Fruit fly (Drosophila melanogaster) whole organism, embryonic: ENCODE measurements around the gene Vha16-2.
A peak's percentile ranks its signal among the peaks of the same experiment; 100 is the strongest.

ENCODE experiments used
- ATbp ChIP-seq: fragments of 200-800 bp; sonication (Bioruptor generic); optimal IDR thresholded peaks from 2 replicates; lab custom pipeline; 2017; ENCODE audit warnings: missing biosample characterization, mild to moderate bottlenecking, missing genetic modification characterization, missing genetic modification reagents
- Bgb ChIP-seq: fragments of 200-800 bp; sonication (Bioruptor generic); IDR thresholded peaks from 2 replicates; pipeline ENCODE4 v1.3.6; 2022; ENCODE audit warnings: missing biosample characterization, missing genetic modification characterization; ENCODE audit not compliant: partially characterized antibody
- Blimp-1 ChIP-seq: fragments of 200-800 bp; sonication (Bioruptor generic); optimal IDR thresholded peaks from 3 replicates; lab custom pipeline; 2018; ENCODE audit warnings: missing biosample characterization, missing genetic modification characterization, mild to moderate bottlenecking, moderate library complexity, missing genetic modification reagents
- CG10979 ChIP-seq: fragments of 200-800 bp; sonication (Bioruptor generic); optimal IDR thresholded peaks from 2 replicates; lab custom pipeline; 2018; ENCODE audit warnings: missing biosample characterization, mild to moderate bottlenecking, missing genetic modification characterization, moderate library complexity
- CG12104 ChIP-seq: fragments of 200-800 bp; sonication (Bioruptor generic); optimal IDR thresholded peaks from 3 replicates; lab custom pipeline; 2016; ENCODE audit warnings: missing biosample characterization, missing genetic modification characterization
- CG1529 ChIP-seq: fragments of 200-800 bp; sonication (Bioruptor generic); optimal IDR thresholded peaks from 3 replicates; lab custom pipeline; 2018; ENCODE audit warnings: missing biosample characterization, missing genetic modification characterization
- CG17186 ChIP-seq: fragments of 200-800 bp; sonication (Bioruptor generic); optimal IDR thresholded peaks from 3 replicates; lab custom pipeline; 2017; ENCODE audit warnings: missing biosample characterization, missing genetic modification reagents, missing genetic modification characterization
- CG17328 ChIP-seq: fragments of 200-800 bp; sonication (Bioruptor generic); IDR thresholded peaks from 2 replicates; pipeline ENCODE4 v1.3.6; 2022; ENCODE audit warnings: missing biosample characterization, missing genetic modification characterization
- CG17359 ChIP-seq: fragments of 200-800 bp; sonication (Bioruptor generic); optimal IDR thresholded peaks from 3 replicates; lab custom pipeline; 2018; ENCODE audit warnings: missing biosample characterization, mild to moderate bottlenecking, missing genetic modification characterization, moderate library complexity
- CG17361 ChIP-seq: fragments of 200-800 bp; sonication (Bioruptor generic); IDR thresholded peaks from 3 replicates; pipeline ENCODE4 v1.3.6; 2022; ENCODE audit warnings: missing biosample characterization, missing genetic modification characterization
- CG17829 ChIP-seq: fragments of 200-800 bp; optimal IDR thresholded peaks from 2 replicates; lab custom pipeline; 2019; ENCODE audit warnings: missing biosample characterization, mild to moderate bottlenecking, missing genetic modification characterization, moderate library complexity
- CG18262 ChIP-seq: fragments of 200-800 bp; optimal IDR thresholded peaks from 3 replicates; lab custom pipeline; 2019; ENCODE audit warnings: missing biosample characterization, mild to moderate bottlenecking, missing genetic modification characterization, moderate library complexity
- CG18599 ChIP-seq: fragments of 200-800 bp; sonication (Bioruptor generic); optimal IDR thresholded peaks from 3 replicates; lab custom pipeline; 2017; ENCODE audit warnings: missing biosample characterization, missing genetic modification characterization, mild to moderate bottlenecking, moderate library complexity, missing genetic modification reagents
- CG2202 ChIP-seq: fragments of 200-800 bp; sonication (Bioruptor generic); optimal IDR thresholded peaks from 2 replicates; lab custom pipeline; 2018; ENCODE audit warnings: missing biosample characterization, mild to moderate bottlenecking, missing genetic modification characterization
- CG30403 ChIP-seq: fragments of 200-800 bp; sonication (Bioruptor generic); optimal IDR thresholded peaks from 3 replicates; lab custom pipeline; 2016; ENCODE audit warnings: missing biosample characterization, missing genetic modification characterization
- CG31441 ChIP-seq: fragments of 200-800 bp; sonication (Bioruptor generic); IDR thresholded peaks from 2 replicates; pipeline ENCODE4 v1.3.6; 2022; ENCODE audit warnings: missing biosample characterization, missing genetic modification characterization
- CG33213 ChIP-seq: fragments of 200-800 bp; sonication (Bioruptor generic); optimal IDR thresholded peaks from 3 replicates; lab custom pipeline; 2016; ENCODE audit warnings: missing biosample characterization, missing genetic modification characterization
- CG4360 ChIP-seq: fragments of 200-800 bp; sonication (Bioruptor generic); IDR thresholded peaks from 2 replicates; pipeline ENCODE4 v1.3.6; 2022; ENCODE audit warnings: missing biosample characterization, missing genetic modification characterization
- CG4424 ChIP-seq: fragments of 200-800 bp; sonication (Bioruptor generic); optimal IDR thresholded peaks from 3 replicates; lab custom pipeline; 2016; ENCODE audit warnings: missing biosample characterization, missing genetic modification characterization
- CG6765 ChIP-seq: fragments of 200-800 bp; sonication (Bioruptor generic); optimal IDR thresholded peaks from 3 replicates; lab custom pipeline; 2017; ENCODE audit warnings: missing biosample characterization, mild to moderate bottlenecking, missing genetic modification characterization
- E2f2 ChIP-seq: fragments of 200-800 bp; sonication (Bioruptor generic); IDR thresholded peaks from 2 replicates; pipeline ENCODE4 v1.3.6; 2022; ENCODE audit warnings: missing biosample characterization, missing genetic modification characterization
- Ets65A ChIP-seq: fragments of 200-800 bp; sonication (Bioruptor generic); peaks from one replicate; lab custom pipeline; 2016; ENCODE audit warnings: missing biosample characterization, missing genetic modification characterization
- Fer2 ChIP-seq: fragments of 200-800 bp; sonication (Bioruptor generic); optimal IDR thresholded peaks from 2 replicates; lab custom pipeline; 2018; ENCODE audit warnings: missing biosample characterization, mild to moderate bottlenecking, missing genetic modification characterization, moderate library complexity
- Lpt ChIP-seq: fragments of >200 bp; optimal IDR thresholded peaks from 2 replicates; lab custom pipeline; 2018; ENCODE audit warnings: missing biosample characterization, missing genetic modification characterization
- Mes4 ChIP-seq: fragments of 200-800 bp; sonication (Bioruptor generic); optimal IDR thresholded peaks from 2 replicates; lab custom pipeline; 2016; ENCODE audit warnings: missing biosample characterization, missing genetic modification characterization
- NfI ChIP-seq: fragments of 200-800 bp; sonication (Bioruptor generic); optimal IDR thresholded peaks from 3 replicates; lab custom pipeline; 2018; ENCODE audit warnings: missing biosample characterization, mild to moderate bottlenecking, missing genetic modification characterization, moderate library complexity
- Oli ChIP-seq: fragments of 200-800 bp; sonication (Bioruptor generic); optimal IDR thresholded peaks from 2 replicates; lab custom pipeline; 2018; ENCODE audit warnings: missing biosample characterization, mild to moderate bottlenecking, missing genetic modification characterization, moderate library complexity
- Pdp1 ChIP-seq, 2 experiments: fragments of 200-800 bp; sonication (Bioruptor generic); optimal IDR thresholded peaks; 3 replicates each; lab custom pipeline; 2016; ENCODE audit warnings: missing biosample characterization in 2 of 2, missing genetic modification characterization in 2 of 2, mild to moderate bottlenecking in 1 of 2, moderate library complexity in 1 of 2
- Poxn ChIP-seq: fragments of 200-800 bp; sonication (Bioruptor generic); IDR thresholded peaks from 2 replicates; pipeline ENCODE4 v1.3.6; 2022; ENCODE audit warnings: missing biosample characterization, missing genetic modification characterization
- Rx ChIP-seq: fragments of 200-800 bp; sonication (Bioruptor generic); IDR thresholded peaks from 2 replicates; pipeline ENCODE4 v1.3.6; 2022; ENCODE audit warnings: missing biosample characterization, missing genetic modification characterization
- Six4 ChIP-seq: fragments of 200-800 bp; sonication (Bioruptor generic); optimal IDR thresholded peaks from 2 replicates; lab custom pipeline; 2016; ENCODE audit warnings: missing biosample characterization, missing genetic modification characterization
- Xbp1 ChIP-seq: fragments of 200-800 bp; sonication (Bioruptor generic); optimal IDR thresholded peaks from 3 replicates; lab custom pipeline; 2016; ENCODE audit warnings: missing biosample characterization, mild to moderate bottlenecking, missing genetic modification characterization
- Xrp1 ChIP-seq: fragments of 200-800 bp; sonication (Bioruptor generic); IDR thresholded peaks from 2 replicates; pipeline ENCODE4 v1.3.6; 2022; ENCODE audit warnings: missing biosample characterization, missing genetic modification characterization
- ase ChIP-seq: fragments of 200-800 bp; sonication (Bioruptor generic); IDR thresholded peaks from 3 replicates; pipeline ENCODE4 v1.3.6; 2022; ENCODE audit warnings: missing biosample characterization, missing genetic modification characterization
- ash1 ChIP-seq: fragments of 200-800 bp; sonication (Bioruptor generic); optimal IDR thresholded peaks from 2 replicates; lab custom pipeline; 2018; ENCODE audit warnings: missing biosample characterization, mild to moderate bottlenecking, missing genetic modification characterization
- bab2 ChIP-seq: fragments of 200-800 bp; sonication (Bioruptor generic); optimal IDR thresholded peaks from 2 replicates; lab custom pipeline; 2016; ENCODE audit warnings: missing biosample characterization, missing genetic modification characterization
- crol ChIP-seq: fragments of 200-800 bp; sonication (Bioruptor generic); IDR thresholded peaks from 2 replicates; pipeline ENCODE4 v1.3.6; 2022; ENCODE audit warnings: missing biosample characterization, missing genetic modification characterization
- dmrt11E ChIP-seq: fragments of 200-800 bp; sonication (Bioruptor generic); optimal IDR thresholded peaks from 3 replicates; lab custom pipeline; 2018; ENCODE audit warnings: missing biosample characterization, mild to moderate bottlenecking, missing genetic modification characterization, moderate library complexity
- dmrt99B ChIP-seq: fragments of 200-800 bp; sonication (Bioruptor generic); optimal IDR thresholded peaks from 2 replicates; lab custom pipeline; 2018; ENCODE audit warnings: missing biosample characterization, mild to moderate bottlenecking, missing genetic modification characterization, moderate library complexity
- hkb ChIP-seq, 2 experiments: fragments of 200-800 bp in 1 of 2; fragments of >200 bp in 1 of 2; sonication (Bioruptor generic) in 1 of 2; IDR thresholded peaks in 1 of 2; optimal IDR thresholded peaks in 1 of 2; 2 replicates each; pipeline versions ENCODE4 v1.3.6 to Lab custom; 2017 to 2022; ENCODE audit warnings: missing biosample characterization in 1 of 2, missing genetic modification characterization in 1 of 2
- lab ChIP-seq: fragments of 200-800 bp; sonication (Bioruptor generic); optimal IDR thresholded peaks from 3 replicates; lab custom pipeline; 2017; ENCODE audit warnings: missing biosample characterization, missing genetic modification characterization, mild to moderate bottlenecking, moderate library complexity, missing genetic modification reagents
- nerfin-1 ChIP-seq: fragments of 200-800 bp; sonication (Bioruptor generic); optimal IDR thresholded peaks from 3 replicates; lab custom pipeline; 2019; ENCODE audit warnings: missing biosample characterization, mild to moderate bottlenecking, missing genetic modification characterization, moderate library complexity
- ro ChIP-seq: fragments of 200-800 bp; sonication (Bioruptor generic); IDR thresholded peaks from 2 replicates; pipeline ENCODE4 v1.3.6; 2022; ENCODE audit warnings: missing biosample characterization, missing genetic modification characterization
- sens ChIP-seq: fragments of 200-800 bp; sonication (Bioruptor generic); peaks from one replicate; lab custom pipeline; 2016; ENCODE audit warnings: missing biosample characterization, missing genetic modification characterization
- sqz ChIP-seq: fragments of 200-800 bp; sonication (Bioruptor generic); optimal IDR thresholded peaks from 3 replicates; lab custom pipeline; 2018; ENCODE audit warnings: missing biosample characterization, mild to moderate bottlenecking, missing genetic modification characterization
- tin ChIP-seq: fragments of 200-800 bp; sonication (Bioruptor generic); optimal IDR thresholded peaks from 3 replicates; lab custom pipeline; 2016; ENCODE audit warnings: missing biosample characterization, missing genetic modification characterization
- vvl ChIP-seq: fragments of 200-800 bp; sonication (Bioruptor generic); IDR thresholded peaks from 2 replicates; pipeline ENCODE4 v1.3.6; 2022; ENCODE audit warnings: missing biosample characterization, missing genetic modification characterization
- zen ChIP-seq: fragments of 200-800 bp; sonication (Bioruptor generic); optimal IDR thresholded peaks from 3 replicates; lab custom pipeline; 2018; ENCODE audit warnings: missing biosample characterization, mild to moderate bottlenecking, missing genetic modification characterization, moderate library complexity
- zen2 ChIP-seq: fragments of 200-800 bp; sonication (Bioruptor generic); IDR thresholded peaks from 3 replicates; pipeline ENCODE4 v1.3.6; 2022; ENCODE audit warnings: missing biosample characterization, missing genetic modification characterization; ENCODE audit not compliant: partially characterized antibody

Gene Vha16-2

DNA sequence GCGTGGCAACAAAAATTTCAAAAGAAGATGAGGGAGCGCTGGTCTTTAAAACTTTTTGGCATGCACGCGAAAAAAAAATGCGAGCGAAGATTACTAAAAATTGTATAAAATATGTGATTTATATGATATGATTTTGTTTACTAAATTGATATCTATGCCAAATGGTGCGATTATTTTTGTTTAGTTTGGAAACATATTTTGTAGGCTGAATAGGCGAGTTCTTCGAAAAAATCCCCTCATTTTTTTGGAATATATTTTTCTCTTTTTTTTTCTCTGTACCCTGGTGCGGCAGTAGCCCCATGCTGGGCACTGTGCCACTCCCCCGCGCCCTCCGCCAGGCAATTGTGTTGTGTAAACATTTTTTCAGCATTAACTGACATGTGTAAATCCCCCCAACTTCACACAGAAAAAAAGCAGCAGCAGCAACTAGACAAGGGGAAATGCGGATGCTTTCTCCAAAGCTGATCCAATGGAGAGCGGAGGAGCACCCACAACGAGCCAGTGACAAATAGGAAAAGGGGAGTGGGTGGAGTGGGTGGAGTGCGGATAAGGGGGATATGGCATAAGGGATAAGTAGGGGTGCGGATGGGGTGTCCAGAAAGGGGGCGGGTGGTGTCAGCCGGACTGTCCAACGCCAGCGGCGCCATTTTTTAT, 11.3 kb downstream of the Vha16-2 start (continued):
- TF ChIP-seq CG10979, result peak; percentile 35
- TF ChIP-seq Xbp1 (GFP tag; lab: Kevin White, UChicago), result peak; percentile 14
- TF ChIP-seq sqz (GFP tag; lab: Kevin White, UChicago), result peak; percentile 8
- TF ChIP-seq Bgb (GFP tag; lab: Robert Waterston, UW), result 0 out of 2 replicates have a peak, but pooled peaks have one; percentile 12
- TF ChIP-seq CG17328, result peak; percentile 20; the same call in 1 of the 2 replicates
- peak; percentile 10; the same call in 1 of the 2 replicates for TF ChIP-seq E2f2 (GFP tag; lab: Robert Waterston, UW)
- no peak for TF ChIP-seq ash1 (GFP tag; lab: Kevin White, UChicago)
- no peak for TF ChIP-seq CG33213
- no peak for TF ChIP-seq hkb (optimal IDR thresholded peaks at IDR 0.05; lab: Kevin White, UChicago)
- 0 out of 2 replicates have a peak, but pooled peaks have one; percentile 8 for TF ChIP-seq hkb (GFP tag; IDR thresholded peaks at IDR 0.05; lab: Robert Waterston, UW)
- TF ChIP-seq CG17186 (GFP tag; lab: Kevin White, UChicago), result no peak
- TF ChIP-seq CG6765 (GFP tag; lab: Kevin White, UChicago), result no peak
- peak; percentile 26 for TF ChIP-seq dmrt11E (tag; lab: Kevin White, UChicago)
- TF ChIP-seq Six4, result peak; percentile 25
- peak; percentile 33 for TF ChIP-seq CG17359
- TF ChIP-seq CG2202 (tag; lab: Kevin White, UChicago), result peak; percentile 25
- TF ChIP-seq dmrt99B, result peak; percentile 32
- TF ChIP-seq Oli (tag; lab: Kevin White, UChicago), result peak; percentile 12
- no peak for TF ChIP-seq tin (GFP tag; lab: Kevin White, UChicago)
- TF ChIP-seq Fer2 (tag; lab: Kevin White, UChicago), result no peak
- TF ChIP-seq Poxn, result no peak
- TF ChIP-seq vvl (GFP tag; lab: Robert Waterston, UW), result peak; percentile 31; the same call in 1 of the 2 replicates
- TF ChIP-seq CG31441 (GFP tag; lab: Robert Waterston, UW), result peak; percentile 55
- TF ChIP-seq NfI (GFP tag; lab: Kevin White, UChicago), result no peak
- TF ChIP-seq CG18262, result peak; percentile 40
- peak; percentile 47 for TF ChIP-seq Blimp-1 (GFP tag; lab: Kevin White, UChicago)
- TF ChIP-seq CG4424 (GFP tag; lab: Kevin White, UChicago), result peak; percentile 41
- peak; percentile 7 for TF ChIP-seq bab2 (GFP tag; lab: Kevin White, UChicago)
- TF ChIP-seq lab (GFP tag; lab: Kevin White, UChicago), result peak; percentile 4
- TF ChIP-seq ase, result 0 out of 3 replicates have a peak, but pooled peaks have one; percentile 45
- TF ChIP-seq sens (GFP tag; lab: Kevin White, UChicago), result peak; percentile 82
- TF ChIP-seq CG30403 (GFP tag; lab: Kevin White, UChicago), result peak; percentile 12
- TF ChIP-seq crol, result peak; percentile 67; the same call in 1 of the 2 replicates
- TF ChIP-seq CG12104 (GFP tag; lab: Kevin White, UChicago), result peak; percentile 44
- TF ChIP-seq Lpt, result no peak
- no peak for TF ChIP-seq CG4360 (GFP tag; lab: Robert Waterston, UW)
- no peak for TF ChIP-seq Ets65A (GFP tag; lab: Kevin White, UChicago)
- no peak for TF ChIP-seq zen2 (GFP tag; lab: Robert Waterston, UW)
- TF ChIP-seq CG1529 (GFP tag; lab: Kevin White, UChicago), result peak; percentile 12
- TF ChIP-seq ro (GFP tag; lab: Robert Waterston, UW), result no peak
- TF ChIP-seq CG18599 (GFP tag; lab: Kevin White, UChicago), result peak; percentile 5
- TF ChIP-seq Xrp1, result peak; percentile 56; the same call in 1 of the 2 replicates
- TF ChIP-seq Pdp1 (GFP tag; optimal IDR thresholded peaks at IDR 0.05; lab: Kevin White, UChicago), result peak in 1 of 2 experiments; percentile 21
- no peak for TF ChIP-seq Mes4
- no peak for TF ChIP-seq zen (tag; lab: Kevin White, UChicago)
- no peak for TF ChIP-seq CG17829
- no peak for TF ChIP-seq nerfin-1 (tag; lab: Kevin White, UChicago)
- TF ChIP-seq ATbp (GFP tag; lab: Kevin White, UChicago), result peak; percentile 26
- TF ChIP-seq Rx, result peak; percentile 10; the same call in 1 of the 2 replicates
- TF ChIP-seq CG17361 (GFP tag; lab: Robert Waterston, UW), result peak; percentile 40; the same call in 2 of the 3 replicates
